Fruit fly (Drosophila melanogaster): ENCODE results near the gene CG42507.

The CG42507 gene

DNA sequence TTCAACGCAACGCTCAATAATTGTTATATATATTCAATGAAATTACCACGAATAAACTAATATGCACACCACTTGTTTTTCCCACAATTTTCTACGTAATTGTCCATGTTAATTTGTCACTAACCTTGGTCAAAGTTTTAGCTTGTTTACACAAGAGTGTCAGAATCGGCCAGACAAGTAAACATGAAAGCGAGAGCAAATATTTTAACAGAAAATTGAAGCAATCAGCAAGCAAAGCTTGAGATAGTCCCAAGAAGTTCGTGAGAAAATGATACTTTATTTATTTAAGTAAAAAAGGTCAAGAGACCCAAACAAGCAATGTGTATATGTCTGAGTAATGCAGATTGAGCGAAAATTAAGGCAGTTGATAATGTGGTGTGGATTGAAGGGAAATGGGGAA, 49.7 kb downstream of the CG42507 start (continued):
- TF ChIP-seq CG6813 (GFP tag; optimal IDR thresholded peaks at IDR 0.05) = peak; percentile 50
- TF ChIP-seq CG6765 (GFP tag; optimal IDR thresholded peaks at IDR 0.05) = peak; percentile 59
- peak; percentile 5 for TF ChIP-seq luna (GFP tag; optimal IDR thresholded peaks at IDR 0.05)
- TF ChIP-seq ara (GFP tag; IDR thresholded peaks at IDR 0.05) = no peak
- TF ChIP-seq H15 (GFP tag; IDR thresholded peaks at IDR 0.05) = no peak
- TF ChIP-seq CG15479 (GFP tag; optimal IDR thresholded peaks at IDR 0.05) = no peak
- TF ChIP-seq CG18011 (GFP tag; optimal IDR thresholded peaks at IDR 0.05) = peak; percentile 22
- TF ChIP-seq az2 (GFP tag; optimal IDR thresholded peaks at IDR 0.05) = no peak
- TF ChIP-seq ci (GFP tag; IDR thresholded peaks at IDR 0.05) = 0 out of 3 replicates have a peak, but pooled peaks have one; percentile 43
- TF ChIP-seq CG13424 (tag; optimal IDR thresholded peaks at IDR 0.05) = peak; percentile 6
- TF ChIP-seq CG15011 (GFP tag; optimal IDR thresholded peaks at IDR 0.05) = peak; percentile 54
- peak; percentile 27 for TF ChIP-seq CG1603 (tag; optimal IDR thresholded peaks at IDR 0.05)
- TF ChIP-seq CG17186 (GFP tag; optimal IDR thresholded peaks at IDR 0.05) = no peak
- TF ChIP-seq HmgD (GFP tag; optimal IDR thresholded peaks at IDR 0.05) = no peak
- peak; percentile 53 for TF ChIP-seq Vsx1 (GFP tag; optimal IDR thresholded peaks at IDR 0.05)
- no peak for TF ChIP-seq CG2712 (tag; optimal IDR thresholded peaks at IDR 0.05)
- no peak for TF ChIP-seq stc (GFP tag; IDR thresholded peaks at IDR 0.05)
- no peak for TF ChIP-seq salm (tag; optimal IDR thresholded peaks at IDR 0.05)
- TF ChIP-seq CG7928 (GFP tag; optimal IDR thresholded peaks at IDR 0.05) = no peak
- no peak for TF ChIP-seq dan (GFP tag; IDR thresholded peaks at IDR 0.05)
- TF ChIP-seq trh (GFP tag; optimal IDR thresholded peaks at IDR 0.05) = peak; percentile 40
- no peak for TF ChIP-seq CG4820 (GFP tag; optimal IDR thresholded peaks at IDR 0.05)
- peak; percentile 60 for TF ChIP-seq Asciz (GFP tag; optimal IDR thresholded peaks at IDR 0.05)
- no peak for TF ChIP-seq Dbx (GFP tag; IDR thresholded peaks at IDR 0.05)
- peak; percentile 56 for TF ChIP-seq CG13123 (GFP tag; optimal IDR thresholded peaks at IDR 0.05)
- peak; percentile 64 for TF ChIP-seq CG18599 (GFP tag; optimal IDR thresholded peaks at IDR 0.05)
- TF ChIP-seq C15 (GFP tag; IDR thresholded peaks at IDR 0.05) = no peak
- TF ChIP-seq dmrt99B (tag; optimal IDR thresholded peaks at IDR 0.05) = peak; percentile 44
- no peak for TF ChIP-seq stwl (tag; optimal IDR thresholded peaks at IDR 0.05)
- TF ChIP-seq B-H2 (GFP tag; optimal IDR thresholded peaks at IDR 0.05) = peak; percentile 36
- TF ChIP-seq eve (GFP tag; optimal IDR thresholded peaks at IDR 0.05) = no peak
- peak; percentile 64 for TF ChIP-seq CG17359 (tag; optimal IDR thresholded peaks at IDR 0.05)
- no peak for TF ChIP-seq CG2116 (GFP tag; optimal IDR thresholded peaks at IDR 0.05)
- TF ChIP-seq Mes4 (GFP tag; optimal IDR thresholded peaks at IDR 0.05) = peak; percentile 12
- TF ChIP-seq B-H1 (GFP tag; IDR thresholded peaks at IDR 0.05) = peak; percentile 18; the same call in 1 of the 3 replicates
- no peak for TF ChIP-seq CG9609 (GFP tag; optimal IDR thresholded peaks at IDR 0.05)
- no peak for TF ChIP-seq nom (GFP tag; optimal IDR thresholded peaks at IDR 0.05)
- TF ChIP-seq tin (GFP tag; optimal IDR thresholded peaks at IDR 0.05) = no peak
- no peak for TF ChIP-seq CG1024 (GFP tag; IDR thresholded peaks at IDR 0.05)
- no peak for TF ChIP-seq pfk (GFP tag; optimal IDR thresholded peaks at IDR 0.05)
- TF ChIP-seq pum (GFP tag; optimal IDR thresholded peaks at IDR 0.05) = peak; percentile 0
- TF ChIP-seq hth (optimal IDR thresholded peaks at IDR 0.05) = no peak
- TF ChIP-seq Xbp1 (GFP tag; optimal IDR thresholded peaks at IDR 0.05) = no peak
- TF ChIP-seq CG12744 (GFP tag; optimal IDR thresholded peaks at IDR 0.05) = peak; percentile 56
- TF ChIP-seq lilli (GFP tag; optimal IDR thresholded peaks at IDR 0.05) = peak; percentile 30
- peak; percentile 53 for TF ChIP-seq Camta (GFP tag; optimal IDR thresholded peaks at IDR 0.05)
- TF ChIP-seq Poxn (GFP tag; IDR thresholded peaks at IDR 0.05) = 0 out of 2 replicates have a peak, but pooled peaks have one; percentile 27
- TF ChIP-seq sens (GFP tag) = peak; percentile 90
- TF ChIP-seq vnd (GFP tag; IDR thresholded peaks at IDR 0.05; ENCODE audit: partially characterized antibody) = no peak
- TF ChIP-seq CG9932 (GFP tag; IDR thresholded peaks at IDR 0.05) = no peak
- TF ChIP-seq gcm2 (GFP tag; optimal IDR thresholded peaks at IDR 0.05) = no peak
- TF ChIP-seq run (tag; optimal IDR thresholded peaks at IDR 0.05) = no peak
